Worm (Caenorhabditis elegans): ENCODE data around the gene tpk-1.
A peak's percentile ranks its signal among the peaks of the same experiment; 100 is the strongest.

The tpk-1 gene

DNA sequence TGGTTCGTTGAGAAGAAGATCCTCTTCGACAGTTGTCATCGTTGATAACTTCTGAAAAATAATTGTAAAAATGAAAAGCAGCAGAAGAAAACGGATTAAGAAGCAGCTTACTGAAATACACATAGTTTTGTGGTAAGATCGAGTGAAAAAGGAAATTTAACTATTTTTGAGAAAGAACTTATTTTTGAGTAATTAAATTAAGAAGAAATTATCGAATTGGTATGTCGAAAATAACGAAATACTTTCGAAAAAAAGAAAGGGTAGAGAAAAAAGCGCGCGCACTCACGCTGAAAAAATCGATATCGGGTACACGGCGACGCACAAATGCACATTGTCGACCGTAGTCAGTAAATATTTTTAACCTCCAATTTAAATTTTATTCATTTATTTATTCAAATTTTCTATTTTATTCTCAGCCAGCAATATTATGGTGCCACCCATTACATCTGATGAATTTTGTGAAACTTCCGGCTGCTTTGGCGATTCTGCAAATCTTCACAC lies 44.3 kb downstream of the tpk-1 start, which contains the start of the genes ZK643.5 and ZK643.2 (continued):
- TF ChIP-seq hlh-30 (tag; optimal IDR thresholded peaks at IDR 0.05; ENCODE audit: insufficient read depth) (peak; percentile 76), F26F4.8 (GFP tag; conservative IDR thresholded peaks at IDR 0.05) (no peak), nhr-41 (GFP tag; IDR thresholded peaks at IDR 0.05) (no peak), mes-2 (tag; optimal IDR thresholded peaks at IDR 0.05; ENCODE audit: poor library complexity, severe bottlenecking) (peak; percentile 88), madf-5 (GFP tag; IDR thresholded peaks at IDR 0.05) (no peak), hif-1 (tag; optimal IDR thresholded peaks at IDR 0.05) (no peak), F37D6.2 (tag; optimal IDR thresholded peaks at IDR 0.05) (no peak), egl-43 (GFP tag; IDR thresholded peaks at IDR 0.05) (no peak), php-3 (GFP tag; IDR thresholded peaks at IDR 0.05) (no peak), dpl-1 (GFP tag; optimal IDR thresholded peaks at IDR 0.05) (peak; percentile 80), daf-16 (GFP tag; optimal IDR thresholded peaks at IDR 0.05) (no peak), daf-16 (tag; optimal IDR thresholded peaks at IDR 0.05) (no peak), mep-1 (tag; optimal IDR thresholded peaks at IDR 0.05) (no peak), jun-1 (tag; optimal IDR thresholded peaks at IDR 0.05) (no peak), T20F7.1 (GFP tag; optimal IDR thresholded peaks at IDR 0.05) (no peak), zfp-2 (tag; optimal IDR thresholded peaks at IDR 0.05) (no peak), dmd-9 (GFP tag; IDR thresholded peaks at IDR 0.05) (no peak), dve-1 (tag; optimal IDR thresholded peaks at IDR 0.05; ENCODE audit: insufficient read depth) (no peak), mxl-3 (GFP tag; optimal IDR thresholded peaks at IDR 0.05) (no peak), lin-29 (GFP tag; IDR thresholded peaks at IDR 0.05) (no peak), F10B5.3 (tag; optimal IDR thresholded peaks at IDR 0.05) (no peak), ceh-82 (tag; optimal IDR thresholded peaks at IDR 0.05) (no peak), ama-1 (optimal IDR thresholded peaks at IDR 0.05) (no peak), lir-3 (tag; optimal IDR thresholded peaks at IDR 0.05) (no peak), nhr-77 (tag; optimal IDR thresholded peaks at IDR 0.05) (no peak), D1046.2 (GFP tag; IDR thresholded peaks at IDR 0.05) (no peak), ctbp-1 (GFP tag; IDR thresholded peaks at IDR 0.05) (no peak), lin-38 (GFP tag; IDR thresholded peaks at IDR 0.05) (no peak), sdz-12 (GFP tag; optimal IDR thresholded peaks at IDR 0.05) (no peak), Y105C5A.15 (GFP tag; IDR thresholded peaks at IDR 0.05) (no peak), hlh-11 (tag; optimal IDR thresholded peaks at IDR 0.05) (peak; percentile 38), ceh-20 (GFP tag; IDR thresholded peaks at IDR 0.05) (no peak), nhr-25 (tag; optimal IDR thresholded peaks at IDR 0.05; ENCODE audit: borderline replicate concordance, insufficient read depth) (no peak), T26A8.4 (GFP tag; IDR thresholded peaks at IDR 0.05) (no peak), ceh-62 (tag; optimal IDR thresholded peaks at IDR 0.05) (no peak), gei-8 (GFP tag; optimal IDR thresholded peaks at IDR 0.05) (no peak), nhr-42 (GFP tag; IDR thresholded peaks at IDR 0.05) (no peak), snpc-1.2 (GFP tag; IDR thresholded peaks at IDR 0.05) (no peak), skn-1 (tag; optimal IDR thresholded peaks at IDR 0.05) (no peak), nhr-102 (tag; optimal IDR thresholded peaks at IDR 0.05) (no peak), F49E8.2 (tag; optimal IDR thresholded peaks at IDR 0.05; ENCODE audit: borderline replicate concordance) (no peak), ceh-44 (GFP tag; IDR thresholded peaks at IDR 0.05) (no peak), unc-130 (GFP tag; optimal IDR thresholded peaks at IDR 0.05) (no peak), snpc-4 (tag; optimal IDR thresholded peaks at IDR 0.05) (no peak), ceh-28 (tag; optimal IDR thresholded peaks at IDR 0.05) (peak; percentile 79), unc-39 (tag; optimal IDR thresholded peaks at IDR 0.05) (no peak), spr-3 (GFP tag; optimal IDR thresholded peaks at IDR 0.05) (no peak), R02D3.7 (tag; optimal IDR thresholded peaks at IDR 0.05) (no peak), egl-27 (tag; optimal IDR thresholded peaks at IDR 0.05) (no peak), ZK337.2 (GFP tag; IDR thresholded peaks at IDR 0.05) (no peak), nhr-28 (tag; optimal IDR thresholded peaks at IDR 0.05) (no peak), dmd-8 (GFP tag; IDR thresholded peaks at IDR 0.05) (no peak)
